Worm (Caenorhabditis elegans): ENCODE data around the gene col-20.
"Not testable (repeated sequence)": the region's sequence is repeated elsewhere in the genome, so short reads cannot be mapped to it uniquely, and the experiment has no call there.

col-20 gene

ce11 chrII:4902035-4902434, 31.4 kb upstream of the col-20 start, which contains the start of gene R05F9.9 (continued):
- TF ChIP-seq daf-16 (GFP tag; optimal IDR thresholded peaks at IDR 0.05), result no peak
- peak; percentile 29 for TF ChIP-seq daf-16 (tag; optimal IDR thresholded peaks at IDR 0.05)
- no peak for TF ChIP-seq zip-2 (tag; optimal IDR thresholded peaks at IDR 0.05)
- no peak for TF ChIP-seq nhr-237 (tag; optimal IDR thresholded peaks at IDR 0.05)
- TF ChIP-seq madf-5 (GFP tag; IDR thresholded peaks at IDR 0.05), result no peak
- no peak for TF ChIP-seq nhr-6 (tag; optimal IDR thresholded peaks at IDR 0.05)
- TF ChIP-seq attf-4 (tag; optimal IDR thresholded peaks at IDR 0.05), result no peak
- peak; percentile 16 for TF ChIP-seq nhr-102 (tag; optimal IDR thresholded peaks at IDR 0.05)
- TF ChIP-seq snpc-4 (tag; optimal IDR thresholded peaks at IDR 0.05), result no peak
- TF ChIP-seq nhr-42 (GFP tag; IDR thresholded peaks at IDR 0.05), result no peak
- no peak for TF ChIP-seq Y48G9A.11 (GFP tag; IDR thresholded peaks at IDR 0.05)
- no peak for TF ChIP-seq F10B5.3 (tag; optimal IDR thresholded peaks at IDR 0.05)
- no peak for TF ChIP-seq dmd-9 (GFP tag; IDR thresholded peaks at IDR 0.05)
- TF ChIP-seq egl-27 (tag; optimal IDR thresholded peaks at IDR 0.05), result no peak
- TF ChIP-seq pqm-1 (tag; optimal IDR thresholded peaks at IDR 0.05), result no peak
- no peak for TF ChIP-seq nhr-41 (GFP tag; IDR thresholded peaks at IDR 0.05)
- peak; percentile 43 for TF ChIP-seq hlh-30 (tag; optimal IDR thresholded peaks at IDR 0.05; ENCODE audit: insufficient read depth)
- TF ChIP-seq rbr-2 (tag; optimal IDR thresholded peaks at IDR 0.05), result peak; percentile 27

ce11 chrII:4898529-4898928, 27.9 kb upstream of the col-20 start, which contains the start of gene msp-32:
TSS of gene msp-32 (plus strand) at chrII:4898829.
- TF ChIP-seq F37D6.2 (tag; optimal IDR thresholded peaks at IDR 0.05); lir-3 (tag; optimal IDR thresholded peaks at IDR 0.05); daf-8 (GFP tag; IDR thresholded peaks at IDR 0.05): not testable (repeated sequence)

- TF ChIP-seq aha-1 (tag) (peak; percentile 1), R02D3.7 (tag; optimal IDR thresholded peaks at IDR 0.05) (no peak), Y75B8A.6 (GFP tag; IDR thresholded peaks at IDR 0.05) (no peak), attf-4 (tag; optimal IDR thresholded peaks at IDR 0.05) (no peak), Y105C5A.15 (GFP tag; IDR thresholded peaks at IDR 0.05) (no peak), tra-1 (GFP tag; IDR thresholded peaks at IDR 0.05) (no peak)
Measured at ce11 chrII:4892594-4892993, 22.0 kb upstream of the col-20 start, which contains the start of gene msp-33. TSS of gene msp-33 (minus strand) at chrII:4892694.

DNA sequence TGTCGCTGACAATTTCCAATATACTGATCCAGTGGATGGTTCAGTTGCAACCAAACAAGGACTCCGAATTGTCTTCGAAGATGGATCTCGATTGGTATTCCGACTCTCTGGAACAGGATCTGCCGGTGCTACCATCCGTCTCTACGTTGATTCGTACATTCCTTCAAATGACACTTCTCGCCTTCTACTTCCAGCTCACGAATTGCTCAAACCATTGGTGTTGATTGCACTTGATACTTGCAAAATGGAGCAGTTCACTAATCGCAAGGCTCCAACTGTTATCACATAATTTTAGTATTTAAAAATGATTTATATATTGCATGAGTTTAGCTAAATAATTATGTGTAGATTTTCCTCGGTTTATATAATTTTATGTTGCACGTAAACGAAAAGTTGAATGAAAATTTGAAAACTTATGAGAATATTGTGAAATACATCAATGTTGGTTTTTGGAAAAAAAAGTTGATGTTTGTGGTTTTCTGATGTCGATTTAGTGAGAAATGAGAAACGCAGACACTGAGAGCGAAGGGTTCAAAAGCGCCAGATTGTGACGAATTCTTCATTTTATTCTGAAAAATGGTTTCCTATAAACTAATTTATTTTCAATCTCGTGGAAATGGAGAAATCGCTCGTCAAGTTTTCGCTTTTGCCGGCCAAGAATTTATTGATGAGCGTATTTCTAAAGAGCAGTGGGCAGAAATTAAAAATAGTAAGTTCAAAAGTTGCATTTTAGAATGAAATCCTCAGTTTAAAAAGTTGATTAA, 20.6 kb upstream of the col-20 start, which contains the start of gene gst-9:
gst-9 (plus strand) TSS at position 574 of the 764 bp plus-strand sequence.
- TF ChIP-seq lsy-2 (tag; optimal IDR thresholded peaks at IDR 0.05), result peak in 1 of 2 experiments; percentile 61
- no peak for TF ChIP-seq gei-8 (GFP tag; optimal IDR thresholded peaks at IDR 0.05)
- TF ChIP-seq madf-9 (GFP tag; conservative IDR thresholded peaks at IDR 0.05), result peak; percentile 23; the same call in 1 of the 2 replicates
- TF ChIP-seq nhr-102 (tag; optimal IDR thresholded peaks at IDR 0.05), result peak; percentile 51
- TF ChIP-seq lin-29 (GFP tag; IDR thresholded peaks at IDR 0.05), result no peak
- peak; percentile 56 for TF ChIP-seq nhr-28 (tag; optimal IDR thresholded peaks at IDR 0.05)
- no peak for TF ChIP-seq snpc-4 (tag; optimal IDR thresholded peaks at IDR 0.05)
- no peak for TF ChIP-seq lin-15B (tag; optimal IDR thresholded peaks at IDR 0.05)
- TF ChIP-seq daf-16 (GFP tag; optimal IDR thresholded peaks at IDR 0.05), result no peak
- TF ChIP-seq daf-16 (tag; optimal IDR thresholded peaks at IDR 0.05), result peak; percentile 59
- TF ChIP-seq mdl-1 (tag; optimal IDR thresholded peaks at IDR 0.05), result no peak
- TF ChIP-seq ama-1 (optimal IDR thresholded peaks at IDR 0.05), result peak; percentile 69
- TF ChIP-seq mes-2 (tag; optimal IDR thresholded peaks at IDR 0.05; ENCODE audit: poor library complexity, severe bottlenecking), result no peak
- TF ChIP-seq lim-7 (GFP tag; IDR thresholded peaks at IDR 0.05), result no peak
- no peak for TF ChIP-seq pqm-1 (tag; optimal IDR thresholded peaks at IDR 0.05)
- TF ChIP-seq dpl-1 (GFP tag; optimal IDR thresholded peaks at IDR 0.05), result no peak
- TF ChIP-seq ztf-11 (tag; optimal IDR thresholded peaks at IDR 0.05), result no peak
- TF ChIP-seq aha-1 (tag), result peak; percentile 65
- no peak for TF ChIP-seq jun-1 (tag; optimal IDR thresholded peaks at IDR 0.05)
- TF ChIP-seq unc-130 (GFP tag; optimal IDR thresholded peaks at IDR 0.05), result no peak
- TF ChIP-seq daf-19 (GFP tag; conservative IDR thresholded peaks at IDR 0.05), result no peak
- TF ChIP-seq zfp-3 (GFP tag; conservative IDR thresholded peaks at IDR 0.05), result peak; percentile 92
- peak; percentile 56 for TF ChIP-seq mep-1 (tag; optimal IDR thresholded peaks at IDR 0.05)
- TF ChIP-seq lin-13 (GFP tag; optimal IDR thresholded peaks at IDR 0.05), result peak; percentile 57
- TF ChIP-seq arid-1 (GFP tag; conservative IDR thresholded peaks at IDR 0.05), result no peak
- peak; percentile 13 for TF ChIP-seq T20F7.1 (GFP tag; optimal IDR thresholded peaks at IDR 0.05)
- no peak for TF ChIP-seq egl-27 (tag; optimal IDR thresholded peaks at IDR 0.05)
